Worm (Caenorhabditis elegans): ENCODE data around the gene Y69A2AR.23.
A peak's percentile ranks its signal among the peaks of the same experiment; 100 is the strongest.

Gene Y69A2AR.23

DNA sequence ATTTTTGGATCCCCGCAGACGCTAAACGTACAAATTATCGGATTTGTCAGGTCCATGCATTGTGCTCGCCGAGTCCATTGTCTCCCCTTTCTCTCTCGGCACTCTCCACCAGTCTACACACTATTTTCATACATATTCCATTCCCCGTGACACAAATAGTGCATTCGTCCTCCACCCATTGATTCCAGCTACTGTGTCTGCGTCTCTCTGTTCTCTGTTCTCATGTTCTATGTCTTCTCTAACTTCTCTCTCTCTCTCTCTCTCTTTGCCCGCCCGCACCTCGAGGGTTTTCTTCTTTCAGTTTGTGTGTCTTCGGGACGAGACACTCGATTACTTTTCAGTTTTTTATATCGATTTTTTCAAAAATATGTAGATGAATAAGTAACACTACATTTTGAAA, 48.1 kb upstream of the Y69A2AR.23 start (continued):
- TF ChIP-seq ceh-63 (GFP tag; optimal IDR thresholded peaks at IDR 0.05) (no peak), unc-98 (GFP tag; IDR thresholded peaks at IDR 0.05) (no peak), nhr-11 (tag; optimal IDR thresholded peaks at IDR 0.05) (peak; percentile 91), ztf-11 (tag; optimal IDR thresholded peaks at IDR 0.05) (no peak), nhr-84 (tag; optimal IDR thresholded peaks at IDR 0.05) (no peak), sptf-1 (tag; optimal IDR thresholded peaks at IDR 0.05) (no peak), nhr-28 (tag; optimal IDR thresholded peaks at IDR 0.05) (no peak), elt-3 (tag; optimal IDR thresholded peaks at IDR 0.05) (peak in 2 of 6 experiments; percentile 13 to 24), ceh-82 (tag; optimal IDR thresholded peaks at IDR 0.05) (peak; percentile 51 to 80 (median 68)), vab-15 (tag; optimal IDR thresholded peaks at IDR 0.05) (no peak), nhr-85 (tag) (peak; percentile 84), pqm-1 (tag; optimal IDR thresholded peaks at IDR 0.05) (no peak), unc-86 (tag; optimal IDR thresholded peaks at IDR 0.05) (peak; percentile 93), pag-3 (tag; optimal IDR thresholded peaks at IDR 0.05; ENCODE audit: borderline replicate concordance, insufficient read depth) (no peak), dsc-1 (tag; optimal IDR thresholded peaks at IDR 0.05) (peak; percentile 62), fkh-10 (GFP tag; optimal IDR thresholded peaks at IDR 0.05) (peak; percentile 17), nhr-237 (tag; optimal IDR thresholded peaks at IDR 0.05) (peak; percentile 4), jun-1 (tag; optimal IDR thresholded peaks at IDR 0.05) (peak; percentile 69), ztf-4 (tag; optimal IDR thresholded peaks at IDR 0.05) (peak; percentile 75), fkh-4 (tag; optimal IDR thresholded peaks at IDR 0.05; ENCODE audit: borderline replicate concordance) (no peak), unc-62 (GFP tag; optimal IDR thresholded peaks at IDR 0.05) (no peak), mdl-1 (tag; optimal IDR thresholded peaks at IDR 0.05) (peak in 1 of 2 experiments; percentile 93), tlp-1 (tag; optimal IDR thresholded peaks at IDR 0.05) (no peak), aha-1 (tag; optimal IDR thresholded peaks at IDR 0.05) (peak; percentile 33), blmp-1 (tag; optimal IDR thresholded peaks at IDR 0.05) (peak; percentile 55), grh-1 (GFP tag; IDR thresholded peaks at IDR 0.05) (peak; percentile 50), nhr-76 (tag; optimal IDR thresholded peaks at IDR 0.05) (no peak), nhr-77 (tag; optimal IDR thresholded peaks at IDR 0.05) (peak; percentile 44), ceh-90 (tag; optimal IDR thresholded peaks at IDR 0.05) (no peak), unc-30 (tag; optimal IDR thresholded peaks at IDR 0.05) (no peak), C34B4.2 (tag; optimal IDR thresholded peaks at IDR 0.05) (no peak), hlh-4 (tag; optimal IDR thresholded peaks at IDR 0.05) (no peak), ceh-8 (GFP tag; optimal IDR thresholded peaks at IDR 0.05) (no peak), nhr-71 (tag; optimal IDR thresholded peaks at IDR 0.05) (peak; percentile 96), nhr-90 (tag; optimal IDR thresholded peaks at IDR 0.05; ENCODE audit: poor library complexity) (peak; percentile 76), irx-1 (tag; optimal IDR thresholded peaks at IDR 0.05) (peak; percentile 73), C16A3.4 (tag; optimal IDR thresholded peaks at IDR 0.05) (peak; percentile 56), lir-3 (tag; optimal IDR thresholded peaks at IDR 0.05; ENCODE audit: poor library complexity) (peak; percentile 54), xbp-1 (tag; optimal IDR thresholded peaks at IDR 0.05) (peak; percentile 74), pax-3 (tag; optimal IDR thresholded peaks at IDR 0.05) (peak; percentile 53), unc-130 (tag; optimal IDR thresholded peaks at IDR 0.05) (peak; percentile 57), mab-9 (GFP tag; IDR thresholded peaks at IDR 0.05) (no peak), nhr-12 (tag; optimal IDR thresholded peaks at IDR 0.05) (no peak)

DNA sequence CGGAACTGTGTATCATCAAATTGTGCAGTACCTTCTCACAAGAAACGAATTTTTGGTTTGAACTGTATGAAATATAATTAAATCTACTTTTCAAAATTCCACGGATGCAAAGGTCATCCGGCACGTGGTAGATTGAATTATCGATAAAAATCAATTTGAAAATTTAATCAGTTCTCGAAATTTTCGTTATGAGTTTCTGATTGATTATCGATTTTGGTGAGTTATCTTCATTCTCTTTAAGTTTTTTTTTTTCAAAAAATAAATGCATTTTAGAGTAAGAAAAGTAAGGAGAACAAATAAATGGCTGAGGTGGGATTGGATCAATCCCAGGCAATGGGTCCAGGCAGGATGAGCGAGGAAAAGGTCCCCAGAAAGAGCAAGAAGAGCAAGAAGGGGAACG, 45.9 kb upstream of the Y69A2AR.23 start, which contains the start of gene Y69A2AR.47:
Gene Y69A2AR.47, plus strand, starts transcription at position 301 of the 400 bp plus-strand sequence.
- TF ChIP-seq ets-5 (GFP tag; IDR thresholded peaks at IDR 0.05) = no peak
